Fruit fly (Drosophila melanogaster): ENCODE results near the gene hoe1.

hoe1 gene

DNA sequence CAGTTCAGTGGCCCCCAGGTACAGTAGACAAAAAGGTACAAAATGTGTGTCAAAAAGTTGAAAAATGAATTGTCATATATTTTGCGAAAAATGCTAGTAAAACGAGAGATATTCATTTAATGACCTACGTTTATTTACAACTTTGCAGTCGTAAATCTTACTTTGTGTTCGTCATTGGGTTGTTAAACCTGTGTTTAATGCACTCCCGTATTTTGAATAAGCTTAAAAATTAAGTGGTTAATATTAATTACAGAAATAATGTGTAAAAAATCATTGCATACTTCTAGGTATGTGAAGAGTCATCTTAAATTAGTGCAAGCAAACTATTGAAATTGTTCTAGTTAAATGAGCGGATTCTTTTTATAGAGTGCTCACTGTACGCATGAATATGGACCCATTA is 43.6 kb downstream of the hoe1 start:
- peak; percentile 25 for TF ChIP-seq Hr4 (GFP tag; optimal IDR thresholded peaks at IDR 0.05)
- TF ChIP-seq fd59A (GFP tag; optimal IDR thresholded peaks at IDR 0.05) = peak; percentile 12
- peak; percentile 37 for TF ChIP-seq Ets96B (tag; optimal IDR thresholded peaks at IDR 0.05)
- no peak for TF ChIP-seq achi (GFP tag; optimal IDR thresholded peaks at IDR 0.05)
- peak; percentile 13 for TF ChIP-seq Hr39 (GFP tag; optimal IDR thresholded peaks at IDR 0.05)
- peak; percentile 7 for TF ChIP-seq Sox14 (GFP tag; optimal IDR thresholded peaks at IDR 0.05)
- no peak for TF ChIP-seq dac (GFP tag; optimal IDR thresholded peaks at IDR 0.05)
- peak; percentile 24 for TF ChIP-seq Met (GFP tag; optimal IDR thresholded peaks at IDR 0.05)
- TF ChIP-seq CG10669 (GFP tag; optimal IDR thresholded peaks at IDR 0.05) = peak; percentile 25
- TF ChIP-seq Eip75B (GFP tag; optimal IDR thresholded peaks at IDR 0.05) = no peak
- TF ChIP-seq topi (GFP tag; optimal IDR thresholded peaks at IDR 0.05) = peak; percentile 8
- TF ChIP-seq CG9139 (GFP tag; optimal IDR thresholded peaks at IDR 0.05) = no peak
- TF ChIP-seq OdsH (GFP tag; optimal IDR thresholded peaks at IDR 0.05) = peak; percentile 30
- TF ChIP-seq Eip78C (GFP tag) = peak; percentile 75
- TF ChIP-seq fkh (GFP tag; optimal IDR thresholded peaks at IDR 0.05) = no peak
- TF ChIP-seq CG31627 (GFP tag; optimal IDR thresholded peaks at IDR 0.05) = peak; percentile 1
- TF ChIP-seq CG3919 (GFP tag; optimal IDR thresholded peaks at IDR 0.05) = no peak
- peak; percentile 16 for TF ChIP-seq CG32006 (GFP tag; optimal IDR thresholded peaks at IDR 0.05)
- TF ChIP-seq Sox102F (GFP tag; optimal IDR thresholded peaks at IDR 0.05) = no peak
- peak; percentile 6 for TF ChIP-seq CG1621 (tag; optimal IDR thresholded peaks at IDR 0.05)
- TF ChIP-seq acj6 (GFP tag; optimal IDR thresholded peaks at IDR 0.05) = peak; percentile 12
- TF ChIP-seq spab (GFP tag; optimal IDR thresholded peaks at IDR 0.05) = peak; percentile 25
- peak; percentile 37 for TF ChIP-seq CG6808 (GFP tag; optimal IDR thresholded peaks at IDR 0.05)
- no peak for TF ChIP-seq Eip93F (GFP tag; optimal IDR thresholded peaks at IDR 0.05)
- peak; percentile 2 for TF ChIP-seq CG6792 (GFP tag; optimal IDR thresholded peaks at IDR 0.05)
- TF ChIP-seq Blimp-1 (GFP tag; optimal IDR thresholded peaks at IDR 0.05) = no peak
- peak; percentile 44 for TF ChIP-seq CG10631 (GFP tag; optimal IDR thresholded peaks at IDR 0.05)
- peak; percentile 48 for TF ChIP-seq CG3032 (tag; optimal IDR thresholded peaks at IDR 0.05)

DNA sequence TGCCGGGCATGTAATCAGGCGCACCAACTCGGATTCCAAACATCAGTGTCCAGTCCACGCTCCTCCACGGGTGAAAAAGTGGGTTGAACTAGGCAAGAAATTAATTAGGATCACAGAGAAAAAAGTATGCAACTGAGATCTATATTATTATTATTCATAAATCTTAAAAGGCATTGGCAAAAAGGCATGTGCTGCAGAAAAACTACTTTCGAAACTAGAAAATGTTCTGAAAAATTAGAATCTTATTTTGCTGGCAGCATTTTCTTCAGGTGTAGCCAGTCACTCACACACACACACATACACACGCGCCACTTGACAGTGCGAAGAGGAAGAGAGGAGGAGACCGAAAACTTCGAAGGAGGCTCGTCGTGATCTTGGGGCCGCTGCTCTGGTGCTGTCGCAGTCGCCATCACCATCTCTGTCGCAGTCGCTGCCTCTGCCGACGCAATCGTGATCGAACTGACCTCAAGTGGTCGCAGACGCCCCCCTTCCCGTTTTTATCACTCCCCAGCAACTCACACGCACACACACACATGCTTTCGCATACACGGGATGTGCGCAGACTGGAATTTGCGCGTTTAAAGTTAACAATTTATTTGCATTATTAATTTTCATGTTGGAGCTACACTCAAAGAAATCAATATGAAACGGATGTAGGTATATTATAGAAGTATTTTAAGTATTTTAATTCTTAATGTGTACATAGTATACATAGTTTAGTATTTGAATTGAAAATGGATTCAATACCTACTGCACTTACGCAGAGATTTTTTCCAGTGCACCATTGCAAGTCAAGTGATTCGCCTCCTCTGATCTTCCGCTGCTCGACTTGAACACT is 44.6 kb downstream of the hoe1 start:
- TF ChIP-seq CG7368 (GFP tag; optimal IDR thresholded peaks at IDR 0.05) (peak; percentile 85), CG10631 (GFP tag; optimal IDR thresholded peaks at IDR 0.05) (peak; percentile 94), CG9139 (GFP tag; optimal IDR thresholded peaks at IDR 0.05) (peak; percentile 89), Hr4 (GFP tag; optimal IDR thresholded peaks at IDR 0.05) (peak; percentile 92), CG6808 (GFP tag; optimal IDR thresholded peaks at IDR 0.05) (peak; percentile 92), fd85E (GFP tag; optimal IDR thresholded peaks at IDR 0.05) (peak; percentile 54), fkh (GFP tag; optimal IDR thresholded peaks at IDR 0.05) (no peak), lz (GFP tag; optimal IDR thresholded peaks at IDR 0.05) (peak; percentile 87), dac (GFP tag; optimal IDR thresholded peaks at IDR 0.05) (peak; percentile 83), CG8632 (GFP tag; optimal IDR thresholded peaks at IDR 0.05) (peak; percentile 89), CG6792 (GFP tag; optimal IDR thresholded peaks at IDR 0.05) (peak; percentile 89), CG11294 (GFP tag; IDR thresholded peaks at IDR 0.05) (peak; percentile 90), CG11762 (GFP tag; optimal IDR thresholded peaks at IDR 0.05; ENCODE audit: insufficient read depth) (peak; percentile 92), Hr39 (GFP tag; optimal IDR thresholded peaks at IDR 0.05) (peak; percentile 85), Lpt (GFP tag; optimal IDR thresholded peaks at IDR 0.05) (peak; percentile 86), CG32006 (GFP tag; optimal IDR thresholded peaks at IDR 0.05) (peak; percentile 92), net (GFP tag; optimal IDR thresholded peaks at IDR 0.05) (peak; percentile 87), Eip93F (GFP tag; optimal IDR thresholded peaks at IDR 0.05) (peak; percentile 39), CG4318 (GFP tag; optimal IDR thresholded peaks at IDR 0.05) (peak; percentile 87), Sox14 (GFP tag; optimal IDR thresholded peaks at IDR 0.05) (peak; percentile 85), Sox15 (GFP tag; optimal IDR thresholded peaks at IDR 0.05) (peak; percentile 86), acj6 (GFP tag; optimal IDR thresholded peaks at IDR 0.05) (peak; percentile 94), CG6854 (GFP tag; optimal IDR thresholded peaks at IDR 0.05) (peak; percentile 62), vri (GFP tag; optimal IDR thresholded peaks at IDR 0.05) (peak; percentile 77), CG31627 (GFP tag; optimal IDR thresholded peaks at IDR 0.05) (peak; percentile 87), achi (GFP tag; optimal IDR thresholded peaks at IDR 0.05) (peak; percentile 93), esn (GFP tag; optimal IDR thresholded peaks at IDR 0.05) (peak; percentile 89), fd59A (GFP tag; optimal IDR thresholded peaks at IDR 0.05) (peak; percentile 92), Eip75B (GFP tag; optimal IDR thresholded peaks at IDR 0.05) (peak; percentile 84), CG34406 (GFP tag; optimal IDR thresholded peaks at IDR 0.05) (peak; percentile 92), CG6163 (GFP tag; IDR thresholded peaks at IDR 0.05) (peak; percentile 97), CG8319 (GFP tag; optimal IDR thresholded peaks at IDR 0.05) (peak; percentile 89), Smox (GFP tag; optimal IDR thresholded peaks at IDR 0.05) (peak; percentile 86), Sox102F (GFP tag; optimal IDR thresholded peaks at IDR 0.05) (peak; percentile 85), CG10669 (GFP tag; optimal IDR thresholded peaks at IDR 0.05) (peak; percentile 91), pdm3 (GFP tag; optimal IDR thresholded peaks at IDR 0.05) (peak; percentile 89)
